Worm (Caenorhabditis elegans) whole organism, L3 larva: Measurements from ENCODE around the gene str-4.

Experiments
- ama-1 ChIP-seq: fragments of 150-350 bp; optimal IDR thresholded peaks from 2 replicates; lab custom pipeline; 2018
- ceh-16 ChIP-seq: sonication (generic microtip); optimal IDR thresholded peaks from 2 replicates; lab custom pipeline; 2017; ENCODE audit warnings: missing biosample characterization, missing genetic modification characterization
- ceh-28 ChIP-seq: fragments of 150-350 bp; optimal IDR thresholded peaks from 2 replicates; lab custom pipeline; 2014; ENCODE audit warnings: missing biosample characterization, missing genetic modification reagents, missing genetic modification characterization
- ceh-82 ChIP-seq: fragments of 150-350 bp; optimal IDR thresholded peaks from 2 replicates; lab custom pipeline; 2014; ENCODE audit warnings: missing biosample characterization, missing genetic modification characterization
- daf-12 ChIP-seq: fragments of 150-350 bp; optimal IDR thresholded peaks from 2 replicates; lab custom pipeline; 2014; ENCODE audit warnings: missing biosample characterization, missing genetic modification reagents, missing genetic modification characterization
- egl-27 ChIP-seq: sonication (generic microtip); optimal IDR thresholded peaks from 4 replicates; lab custom pipeline; 2017; ENCODE audit warnings: missing biosample characterization, missing genetic modification reagents, missing genetic modification characterization
- egl-5 ChIP-seq: fragments of 150-350 bp; optimal IDR thresholded peaks from 2 replicates; lab custom pipeline; 2017; ENCODE audit warnings: missing biosample characterization, missing genetic modification reagents, missing genetic modification characterization, inconsistent platforms
- elt-1 ChIP-seq: fragments of 150-350 bp; optimal IDR thresholded peaks from 2 replicates; lab custom pipeline; 2014; ENCODE audit warnings: missing biosample characterization, missing genetic modification characterization
- elt-2 ChIP-seq: sonication (generic microtip); optimal IDR thresholded peaks from 2 replicates; lab custom pipeline; 2016; ENCODE audit warnings: missing genetic modification reagents, mild to moderate bottlenecking, missing genetic modification characterization, missing compliant biosample characterization
- elt-3 ChIP-seq, 3 experiments: fragments of 150-350 bp in 1 of 3; sonication (generic microtip) in 2 of 3; optimal IDR thresholded peaks; 2 replicates in 2 of 3; 4 replicates in 1 of 3; lab custom pipeline; 2014 to 2017; ENCODE audit warnings: missing biosample characterization in 3 of 3, missing genetic modification characterization in 3 of 3
- eor-1 ChIP-seq, 2 experiments: fragments of 150-350 bp; optimal IDR thresholded peaks; 2 replicates each; lab custom pipeline; 2014 to 2018; ENCODE audit warnings: missing biosample characterization in 2 of 2, missing genetic modification characterization in 2 of 2
- fkh-10 ChIP-seq: sonication (generic microtip); optimal IDR thresholded peaks from 2 replicates; lab custom pipeline; 2017; ENCODE audit warnings: missing biosample characterization, missing genetic modification reagents, missing genetic modification characterization
- fkh-2 ChIP-seq: fragments of 150-350 bp; optimal IDR thresholded peaks from 2 replicates; lab custom pipeline; 2014; ENCODE audit warnings: missing biosample characterization, missing genetic modification reagents, missing genetic modification characterization
- fos-1 ChIP-seq: fragments of 150-350 bp; optimal IDR thresholded peaks from 2 replicates; lab custom pipeline; 2014; ENCODE audit warnings: missing biosample characterization, missing genetic modification characterization
- hmg-11 ChIP-seq: sonication (generic microtip); optimal IDR thresholded peaks from 2 replicates; lab custom pipeline; 2016; ENCODE audit warnings: missing genetic modification characterization, missing compliant biosample characterization
- jun-1 ChIP-seq: fragments of 150-350 bp; optimal IDR thresholded peaks from 2 replicates; lab custom pipeline; 2014; ENCODE audit warnings: missing biosample characterization, missing genetic modification reagents, missing genetic modification characterization
- lin-39 ChIP-seq: fragments of 150-350 bp; optimal IDR thresholded peaks from 2 replicates; lab custom pipeline; 2018; ENCODE audit warnings: missing biosample characterization, missing genetic modification reagents, missing genetic modification characterization
- lsy-12 ChIP-seq: sonication (generic microtip); optimal IDR thresholded peaks from 2 replicates; lab custom pipeline; 2016; ENCODE audit warnings: mild to moderate bottlenecking, missing genetic modification characterization, missing compliant biosample characterization
- mml-1 ChIP-seq: fragments of 150-350 bp; sonication (generic microtip); optimal IDR thresholded peaks from 3 replicates; lab custom pipeline; 2014; ENCODE audit warnings: missing biosample characterization, missing genetic modification characterization
- nfya-1 ChIP-seq: sonication (generic microtip); optimal IDR thresholded peaks from 2 replicates; lab custom pipeline; 2017; ENCODE audit warnings: missing genetic modification characterization, mild to moderate bottlenecking, missing compliant biosample characterization, antibody characterized with exemption, moderate library complexity; ENCODE audit not compliant: insufficient read depth
- nhr-11 ChIP-seq: fragments of 150-350 bp; optimal IDR thresholded peaks from 2 replicates; lab custom pipeline; 2014; ENCODE audit warnings: missing biosample characterization, missing genetic modification characterization
- nhr-12 ChIP-seq: fragments of 150-350 bp; optimal IDR thresholded peaks from 2 replicates; lab custom pipeline; 2014; ENCODE audit warnings: missing biosample characterization, missing genetic modification characterization
- nhr-23 ChIP-seq: fragments of 150-350 bp; optimal IDR thresholded peaks from 2 replicates; lab custom pipeline; 2014; ENCODE audit warnings: missing biosample characterization, missing genetic modification reagents, missing genetic modification characterization
- nhr-237 ChIP-seq: fragments of 150-350 bp; optimal IDR thresholded peaks from 2 replicates; lab custom pipeline; 2014; ENCODE audit warnings: missing biosample characterization, missing genetic modification characterization
- nhr-25 ChIP-seq: sonication (generic microtip); optimal IDR thresholded peaks from 2 replicates; lab custom pipeline; 2017; ENCODE audit warnings: missing biosample characterization, missing genetic modification characterization
- nhr-28 ChIP-seq: fragments of 150-350 bp; optimal IDR thresholded peaks from 2 replicates; lab custom pipeline; 2014; ENCODE audit warnings: missing biosample characterization, missing genetic modification characterization
- nhr-43 ChIP-seq: sonication (generic microtip); optimal IDR thresholded peaks from 2 replicates; lab custom pipeline; 2016; ENCODE audit warnings: mild to moderate bottlenecking, missing genetic modification characterization, missing compliant biosample characterization; ENCODE audit not compliant: poor library complexity, severe bottlenecking
- nhr-67 ChIP-seq: fragments of 150-350 bp; optimal IDR thresholded peaks from 2 replicates; lab custom pipeline; 2014; ENCODE audit warnings: missing biosample characterization, missing genetic modification characterization
- pha-4 ChIP-seq: fragments of 150-350 bp; optimal IDR thresholded peaks from 2 replicates; lab custom pipeline; 2014; ENCODE audit warnings: missing biosample characterization, missing genetic modification reagents, missing genetic modification characterization
- pqm-1 ChIP-seq: fragments of 150-350 bp; optimal IDR thresholded peaks from 2 replicates; lab custom pipeline; 2017; ENCODE audit warnings: missing biosample characterization, missing genetic modification characterization, inconsistent platforms
- sea-2 ChIP-seq: fragments of 150-350 bp; sonication (generic microtip); optimal IDR thresholded peaks from 4 replicates; lab custom pipeline; 2014; ENCODE audit warnings: missing biosample characterization, missing genetic modification reagents, missing genetic modification characterization
- skn-1 ChIP-seq: fragments of 150-350 bp; optimal IDR thresholded peaks from 2 replicates; lab custom pipeline; 2014; ENCODE audit warnings: missing biosample characterization, missing genetic modification characterization
- unc-39 ChIP-seq: sonication (generic microtip); optimal IDR thresholded peaks from 4 replicates; lab custom pipeline; 2017; ENCODE audit warnings: missing biosample characterization, missing genetic modification characterization
- unc-62 ChIP-seq: fragments of 150-350 bp; sonication (generic microtip); optimal IDR thresholded peaks from 4 replicates; lab custom pipeline; 2014; ENCODE audit warnings: missing biosample characterization, missing genetic modification reagents, missing genetic modification characterization
- zag-1 ChIP-seq: fragments of 150-350 bp; optimal IDR thresholded peaks from 2 replicates; lab custom pipeline; 2014; ENCODE audit warnings: missing biosample characterization, missing genetic modification characterization
- ztf-11 ChIP-seq: fragments of 150-350 bp; optimal IDR thresholded peaks from 2 replicates; lab custom pipeline; 2014; ENCODE audit warnings: missing biosample characterization, missing genetic modification characterization
- ztf-4 ChIP-seq: fragments of 150-350 bp; optimal IDR thresholded peaks from 2 replicates; lab custom pipeline; 2014; ENCODE audit warnings: missing biosample characterization, missing genetic modification characterization

The str-4 gene

ce11 chrV:13345867-13346328 is 6.4 kb upstream of the str-4 start, which contains the start of gene twk-43:
Gene twk-43, plus strand, starts transcription at chrV:13346278.
- TF ChIP-seq elt-3 (tag; optimal IDR thresholded peaks at IDR 0.05; lab: Kevin White, UChicago) = no peak
- TF ChIP-seq lin-39 (tag; lab: Kevin White, UChicago) = no peak
- peak; percentile 68 for TF ChIP-seq egl-5 (tag; lab: Kevin White, UChicago)
- TF ChIP-seq pha-4 (tag; lab: Kevin White, UChicago) = no peak
- no peak for TF ChIP-seq nhr-23 (tag; lab: Kevin White, UChicago)
- TF ChIP-seq, all 47 proteins: peak for 1

DNA sequence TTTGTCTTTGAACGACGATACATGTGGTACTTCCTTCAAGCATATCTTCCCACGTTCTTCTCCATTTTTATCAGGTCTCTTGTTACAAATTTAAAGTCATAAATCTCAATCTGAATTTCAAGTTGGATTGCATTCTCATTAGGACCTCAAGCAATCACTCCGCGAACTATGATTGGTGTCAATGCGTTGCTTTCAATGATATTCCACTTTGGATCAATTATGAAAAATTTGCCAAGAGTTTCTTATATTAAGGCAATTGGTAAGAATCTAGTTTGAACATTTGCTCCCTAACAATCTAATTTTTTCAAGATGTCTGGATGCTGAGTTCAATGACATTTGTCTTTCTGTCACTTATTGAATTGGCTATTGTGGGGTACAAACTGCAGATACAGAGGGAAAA is 2.7 kb upstream of the str-4 start:
- no peak for TF ChIP-seq daf-12 (tag; lab: Kevin White, UChicago)
- no peak for TF ChIP-seq zag-1 (tag; lab: Kevin White, UChicago)
- TF ChIP-seq mml-1 = no peak
- TF ChIP-seq ceh-82 = no peak
- TF ChIP-seq fkh-2 (tag; lab: Kevin White, UChicago) = no peak
- no peak for TF ChIP-seq fos-1
- TF ChIP-seq, all 47 proteins: peak for 0

DNA sequence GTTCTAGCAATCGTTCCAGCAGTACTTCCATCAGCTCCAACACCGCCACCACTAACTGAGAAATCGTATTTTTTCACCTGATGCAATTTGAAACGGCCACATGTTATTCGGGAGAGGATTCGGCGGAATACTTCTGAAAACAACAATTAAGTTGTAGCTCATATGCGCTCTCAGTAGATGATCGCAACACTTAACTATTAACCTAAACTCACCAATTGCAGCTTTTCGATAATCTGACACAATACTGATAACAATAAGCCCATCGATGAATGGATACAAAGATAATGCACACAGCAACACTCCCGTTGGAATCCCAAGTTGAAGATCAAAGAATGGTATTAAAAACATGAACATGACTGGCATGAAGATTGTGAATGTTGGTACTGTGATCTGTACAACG is 1.5 kb downstream of the str-4 start:
- TF ChIP-seq pqm-1 (tag; lab: Kevin White, UChicago) = no peak
- no peak for TF ChIP-seq zag-1 (tag; lab: Kevin White, UChicago)
- no peak for TF ChIP-seq eor-1 (tag; optimal IDR thresholded peaks at IDR 0.05; lab: Kevin White, UChicago)
- no peak for TF ChIP-seq elt-1 (tag; lab: Kevin White, UChicago)
- no peak for TF ChIP-seq unc-39
- TF ChIP-seq pha-4 (tag; lab: Kevin White, UChicago) = no peak
- TF ChIP-seq nhr-43 (tag; lab: Kevin White, UChicago) = no peak
- no peak for TF ChIP-seq sea-2
- TF ChIP-seq fkh-10 (GFP tag; lab: Kevin White, UChicago) = no peak
- no peak for TF ChIP-seq fos-1
- TF ChIP-seq daf-12 (tag; lab: Kevin White, UChicago) = no peak
- TF ChIP-seq ceh-16 (tag; lab: Kevin White, UChicago) = no peak
- no peak for TF ChIP-seq ztf-11 (tag; lab: Kevin White, UChicago)
- no peak for TF ChIP-seq lin-39 (tag; lab: Kevin White, UChicago)
- no peak for TF ChIP-seq lsy-12 (tag; lab: Kevin White, UChicago)

DNA sequence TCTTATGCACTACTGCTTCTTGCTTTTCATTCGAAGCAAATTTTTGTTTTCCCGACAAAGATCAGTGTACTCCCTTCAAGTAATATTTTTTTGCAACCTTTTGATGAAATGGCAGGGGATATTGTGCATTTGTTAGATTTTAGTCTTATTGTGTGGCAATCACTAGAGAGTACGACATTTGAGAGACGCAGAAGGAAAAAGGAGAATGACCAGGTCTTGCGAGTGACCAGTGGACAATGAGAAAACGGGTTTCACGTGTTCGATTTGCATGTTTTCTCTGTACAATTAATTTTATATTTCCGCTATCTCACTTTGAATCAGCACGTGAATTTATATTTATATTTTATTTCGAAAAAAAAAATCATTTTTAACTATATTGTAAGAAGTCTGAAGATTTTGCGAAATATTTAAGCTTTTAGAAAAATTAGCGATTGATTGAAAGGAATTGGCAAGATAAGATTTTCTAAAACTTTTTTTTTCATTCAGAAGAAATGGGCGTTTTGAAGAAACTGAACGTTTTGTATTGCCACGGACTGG is 3.6 kb downstream of the str-4 start, which contains the start of gene C50B6.9:
Gene C50B6.9, plus strand, starts transcription at position 487 of the 537 bp plus-strand sequence.
- TF ChIP-seq pqm-1 (tag; lab: Kevin White, UChicago) (no peak), ceh-16 (tag; lab: Kevin White, UChicago) (no peak), eor-1 (tag; optimal IDR thresholded peaks at IDR 0.05; lab: Kevin White, UChicago) (no peak), ama-1 (lab: Kevin White, UChicago) (no peak), fos-1 (no peak), unc-62 (no peak), nhr-67 (tag; lab: Kevin White, UChicago) (no peak), skn-1 (no peak), ztf-11 (tag; lab: Kevin White, UChicago) (no peak), egl-27 (no peak), zag-1 (tag; lab: Kevin White, UChicago) (no peak), nhr-12 (tag; lab: Kevin White, UChicago) (no peak), nhr-237 (tag; lab: Kevin White, UChicago) (no peak), fkh-2 (tag; lab: Kevin White, UChicago) (no peak), hmg-11 (tag; lab: Kevin White, UChicago) (no peak)

DNA sequence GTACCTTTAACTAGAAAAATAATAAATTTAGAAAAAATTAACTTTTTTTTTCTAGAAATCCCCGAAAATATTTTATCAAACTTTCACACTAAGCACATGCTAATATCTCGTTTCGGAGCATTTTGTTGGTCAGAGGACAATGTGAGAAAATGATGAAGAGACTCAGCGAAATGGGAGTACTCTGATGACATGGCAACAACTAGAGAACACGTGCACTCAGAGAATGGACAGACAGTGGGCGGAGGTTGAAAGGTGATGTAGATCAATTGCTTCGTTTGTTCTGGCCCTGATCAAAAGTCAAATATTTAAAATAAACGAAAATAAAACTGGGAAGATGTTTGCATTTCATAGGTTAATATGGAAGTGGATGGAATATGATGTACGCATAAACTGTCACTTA is 5.1 kb downstream of the str-4 start:
- no peak for TF ChIP-seq skn-1
- no peak for TF ChIP-seq eor-1 (tag; optimal IDR thresholded peaks at IDR 0.05; lab: Kevin White, UChicago)
- no peak for TF ChIP-seq nfya-1
- TF ChIP-seq nhr-25 (tag; lab: Kevin White, UChicago) = no peak
- no peak for TF ChIP-seq ceh-16 (tag; lab: Kevin White, UChicago)
- TF ChIP-seq jun-1 (tag; lab: Kevin White, UChicago) = no peak
- TF ChIP-seq nhr-67 (tag; lab: Kevin White, UChicago) = no peak
- TF ChIP-seq ceh-28 (tag; lab: Kevin White, UChicago) = no peak
- TF ChIP-seq elt-2 (tag; lab: Kevin White, UChicago) = no peak
- TF ChIP-seq zag-1 (tag; lab: Kevin White, UChicago) = no peak
- no peak for TF ChIP-seq ztf-4 (tag; lab: Kevin White, UChicago)
- TF ChIP-seq fkh-10 (GFP tag; lab: Kevin White, UChicago) = no peak
- no peak for TF ChIP-seq nhr-28 (tag; lab: Kevin White, UChicago)
- TF ChIP-seq nhr-11 (tag; lab: Kevin White, UChicago) = no peak
- no peak for TF ChIP-seq nhr-237 (tag; lab: Kevin White, UChicago)
- TF ChIP-seq elt-3 (tag; optimal IDR thresholded peaks at IDR 0.05; lab: Kevin White, UChicago) = no peak
- TF ChIP-seq ztf-11 (tag; lab: Kevin White, UChicago) = no peak
- no peak for TF ChIP-seq fos-1
